Fruit fly (Drosophila melanogaster): ENCODE measurements around the gene CG5966.

CG5966 gene

DNA sequence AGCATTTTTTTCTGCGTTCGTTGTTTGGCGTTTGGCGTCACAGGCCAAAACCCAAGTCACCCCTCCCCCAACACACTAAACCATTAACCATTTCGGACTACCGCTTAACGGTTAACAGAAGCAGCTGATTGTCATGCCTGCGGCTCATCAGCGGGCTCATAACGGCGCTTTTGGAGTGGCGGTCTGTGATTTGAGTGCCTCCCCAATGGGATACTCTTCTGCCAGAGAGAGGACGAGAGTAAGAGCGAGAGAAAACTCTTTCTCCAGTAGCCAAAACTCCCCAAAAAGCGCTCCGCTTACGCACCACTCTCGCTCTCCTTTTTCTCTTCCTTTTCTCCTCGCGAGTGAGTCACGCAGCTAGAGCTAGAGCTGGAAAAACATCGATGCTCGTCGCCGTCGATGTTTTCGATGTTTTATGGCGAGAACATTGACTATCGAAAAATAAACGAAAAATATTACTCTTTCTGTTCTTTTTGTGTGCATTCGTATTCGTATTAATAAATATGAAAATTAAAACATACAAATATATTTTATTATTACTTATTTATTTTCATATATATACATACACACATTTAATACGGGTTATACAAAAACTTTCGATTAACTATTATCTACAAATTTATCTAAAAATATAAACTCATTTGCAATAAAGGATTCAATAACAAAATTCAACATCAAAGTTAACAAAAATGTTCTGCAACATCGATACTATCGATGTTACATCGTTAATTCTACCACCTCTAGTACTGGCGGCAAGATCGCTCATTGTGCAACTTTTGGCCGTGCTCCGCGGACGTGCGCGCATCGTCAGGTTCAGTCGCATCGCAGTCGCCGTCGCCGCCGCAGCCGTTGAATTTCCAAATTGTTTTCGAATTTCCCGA is 22.8 kb upstream of the CG5966 start, which contains the start of gene Grip:
TSS of gene Grip (plus strand) at position 763 of the 881 bp plus-strand sequence.
- no peak for TF ChIP-seq Dll (optimal IDR thresholded peaks at IDR 0.05)
- no peak for TF ChIP-seq pan (optimal IDR thresholded peaks at IDR 0.05)
- no peak for TF ChIP-seq psq (optimal IDR thresholded peaks at IDR 0.05)
- TF ChIP-seq CG8478 (optimal IDR thresholded peaks at IDR 0.05): no peak
- TF ChIP-seq EcR (GFP tag; optimal IDR thresholded peaks at IDR 0.05): no peak
- TF ChIP-seq usp (GFP tag; optimal IDR thresholded peaks at IDR 0.05): no peak

DNA sequence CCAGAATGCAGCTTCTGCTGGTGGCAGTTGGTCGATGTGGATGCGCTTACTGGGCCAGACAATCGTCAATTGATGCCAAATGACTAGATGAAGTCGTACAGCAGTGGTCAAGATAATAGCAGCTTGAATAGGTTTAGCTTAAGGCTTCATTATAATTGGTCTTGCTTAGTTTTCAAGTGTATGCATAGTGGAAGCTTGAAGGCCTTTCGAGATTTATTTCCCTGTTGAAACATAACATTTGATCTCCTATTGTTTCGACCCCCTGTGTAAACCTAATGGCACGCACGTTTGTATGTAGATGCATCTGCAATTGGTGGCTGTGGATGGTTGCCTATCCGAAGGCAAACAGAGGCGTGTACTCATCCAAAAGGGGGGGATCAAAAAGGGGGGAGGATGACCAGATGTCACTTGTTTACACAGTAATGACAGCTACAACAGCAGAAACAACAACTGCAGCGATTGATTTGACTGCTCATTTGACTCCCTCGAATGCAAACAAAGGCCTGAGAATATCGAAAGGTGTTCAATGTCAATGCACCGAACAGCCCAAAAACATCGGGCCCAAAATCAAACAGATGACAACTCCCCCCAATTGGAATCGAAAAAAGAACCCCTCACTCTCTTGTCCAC is 20.4 kb upstream of the CG5966 start:
- no peak for TF ChIP-seq CG8478 (optimal IDR thresholded peaks at IDR 0.05)
- TF ChIP-seq usp (GFP tag; optimal IDR thresholded peaks at IDR 0.05): no peak
- no peak for TF ChIP-seq EcR (GFP tag; optimal IDR thresholded peaks at IDR 0.05)
- no peak for TF ChIP-seq pan (optimal IDR thresholded peaks at IDR 0.05)
- no peak for TF ChIP-seq psq (optimal IDR thresholded peaks at IDR 0.05)
- TF ChIP-seq Dll (optimal IDR thresholded peaks at IDR 0.05): no peak

dm6 chrX:5969860-5970665 is 18.5 kb upstream of the CG5966 start:
- no peak for TF ChIP-seq usp (GFP tag; optimal IDR thresholded peaks at IDR 0.05)
- no peak for TF ChIP-seq Dll (optimal IDR thresholded peaks at IDR 0.05)
- TF ChIP-seq psq (optimal IDR thresholded peaks at IDR 0.05): no peak
- no peak for TF ChIP-seq pan (optimal IDR thresholded peaks at IDR 0.05)
- no peak for TF ChIP-seq EcR (GFP tag; optimal IDR thresholded peaks at IDR 0.05)
- no peak for TF ChIP-seq CG8478 (optimal IDR thresholded peaks at IDR 0.05)

DNA sequence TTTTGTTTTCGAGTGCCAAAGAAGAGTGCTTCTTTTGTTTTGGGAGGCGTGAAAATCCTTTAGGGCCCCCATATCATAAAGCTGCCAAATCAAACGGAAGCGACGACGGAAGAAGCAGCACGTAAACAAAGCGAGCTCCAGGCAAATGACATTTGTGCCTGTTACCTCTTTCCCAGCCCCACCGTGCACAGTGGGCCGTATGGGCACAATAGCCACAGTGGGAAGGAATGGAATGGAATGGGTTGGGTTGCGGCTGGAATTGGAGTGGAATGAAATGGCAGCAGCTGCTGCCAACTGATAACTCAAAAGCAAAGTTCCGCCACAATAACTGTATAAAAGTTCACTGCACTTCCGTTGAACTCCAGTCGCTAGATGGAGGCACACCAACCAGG is 17.9 kb upstream of the CG5966 start:
- TF ChIP-seq Dll (optimal IDR thresholded peaks at IDR 0.05) (no peak), usp (GFP tag; optimal IDR thresholded peaks at IDR 0.05) (no peak), pan (optimal IDR thresholded peaks at IDR 0.05) (no peak), EcR (GFP tag; optimal IDR thresholded peaks at IDR 0.05) (no peak), CG8478 (optimal IDR thresholded peaks at IDR 0.05) (no peak), psq (optimal IDR thresholded peaks at IDR 0.05) (no peak)

dm6 chrX:5972030-5972429 is 16.6 kb upstream of the CG5966 start:
- TF ChIP-seq EcR (GFP tag; optimal IDR thresholded peaks at IDR 0.05): no peak
- TF ChIP-seq CG8478 (optimal IDR thresholded peaks at IDR 0.05): no peak
- TF ChIP-seq psq (optimal IDR thresholded peaks at IDR 0.05): no peak
- TF ChIP-seq usp (GFP tag; optimal IDR thresholded peaks at IDR 0.05): no peak
- no peak for TF ChIP-seq Dll (optimal IDR thresholded peaks at IDR 0.05)
- no peak for TF ChIP-seq pan (optimal IDR thresholded peaks at IDR 0.05)

- TF ChIP-seq EcR (GFP tag; optimal IDR thresholded peaks at IDR 0.05) (no peak), Dll (optimal IDR thresholded peaks at IDR 0.05) (no peak)
Observed at dm6 chrX:5973389-5974025, 15.1 kb upstream of the CG5966 start.

DNA sequence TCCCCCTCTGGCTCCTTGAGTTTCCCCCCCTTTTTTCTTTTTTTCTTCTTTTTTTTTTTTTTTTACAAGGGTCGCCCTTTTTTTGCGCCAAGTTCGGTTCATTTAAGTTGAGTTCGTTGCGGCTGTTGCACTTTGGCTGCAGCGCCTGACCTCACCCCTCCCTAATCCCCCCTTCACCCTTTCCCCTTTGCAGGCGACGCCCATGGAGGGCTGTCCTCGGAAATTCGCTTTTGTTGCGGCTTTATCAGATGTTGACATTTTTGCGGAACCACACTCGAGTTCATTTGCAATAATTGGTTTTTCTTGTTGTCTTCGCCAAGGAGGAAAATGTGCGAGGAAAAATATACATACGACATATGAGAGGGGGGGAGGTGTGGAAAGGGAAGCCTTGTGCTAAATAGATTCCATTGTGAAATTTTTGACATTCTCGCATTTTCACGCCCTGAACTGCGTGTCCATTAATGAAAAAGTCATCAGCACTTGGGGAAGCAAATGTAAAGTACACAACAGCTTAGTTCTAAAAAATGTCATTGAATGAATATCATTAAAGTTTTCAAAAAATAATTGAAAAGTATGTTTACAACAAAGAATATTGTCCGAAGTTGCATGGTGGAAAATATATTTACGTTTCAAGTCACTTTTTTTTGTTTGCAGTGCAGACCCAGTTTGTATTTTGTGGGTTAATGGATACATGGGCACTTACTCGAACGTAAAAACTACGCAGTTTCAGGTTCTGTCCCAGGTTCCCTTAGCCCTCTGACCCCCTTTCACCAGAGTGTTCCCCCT is 14.0 kb upstream of the CG5966 start:
- TF ChIP-seq Dll (optimal IDR thresholded peaks at IDR 0.05): no peak
- TF ChIP-seq CG8478 (optimal IDR thresholded peaks at IDR 0.05): no peak
- TF ChIP-seq EcR (GFP tag; optimal IDR thresholded peaks at IDR 0.05): no peak
- TF ChIP-seq pan (optimal IDR thresholded peaks at IDR 0.05): no peak
- TF ChIP-seq psq (optimal IDR thresholded peaks at IDR 0.05): no peak
- no peak for TF ChIP-seq usp (GFP tag; optimal IDR thresholded peaks at IDR 0.05)

DNA sequence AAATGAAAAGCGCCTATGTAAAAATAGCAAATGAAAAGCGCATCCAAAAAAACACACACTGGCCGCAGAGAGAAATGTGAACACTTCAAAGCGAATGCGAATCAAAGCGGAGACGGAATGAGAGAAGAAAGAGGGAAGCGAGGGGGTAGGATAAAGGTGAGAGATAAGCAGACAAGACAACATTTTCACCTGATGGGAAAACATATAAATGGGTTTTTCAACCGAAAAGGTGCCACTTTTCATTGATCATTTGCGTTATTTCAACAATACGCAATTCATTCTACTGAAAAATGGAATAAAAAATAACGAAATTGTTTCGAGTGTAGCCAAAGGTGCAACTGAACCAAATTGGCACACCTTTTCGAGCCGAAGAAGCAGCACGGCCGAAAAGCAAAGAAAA is 11.5 kb upstream of the CG5966 start:
- TF ChIP-seq CG8478 (optimal IDR thresholded peaks at IDR 0.05) (no peak), psq (optimal IDR thresholded peaks at IDR 0.05) (no peak), pan (optimal IDR thresholded peaks at IDR 0.05) (no peak), usp (GFP tag; optimal IDR thresholded peaks at IDR 0.05) (no peak), EcR (GFP tag; optimal IDR thresholded peaks at IDR 0.05) (no peak), Dll (optimal IDR thresholded peaks at IDR 0.05) (no peak)

DNA sequence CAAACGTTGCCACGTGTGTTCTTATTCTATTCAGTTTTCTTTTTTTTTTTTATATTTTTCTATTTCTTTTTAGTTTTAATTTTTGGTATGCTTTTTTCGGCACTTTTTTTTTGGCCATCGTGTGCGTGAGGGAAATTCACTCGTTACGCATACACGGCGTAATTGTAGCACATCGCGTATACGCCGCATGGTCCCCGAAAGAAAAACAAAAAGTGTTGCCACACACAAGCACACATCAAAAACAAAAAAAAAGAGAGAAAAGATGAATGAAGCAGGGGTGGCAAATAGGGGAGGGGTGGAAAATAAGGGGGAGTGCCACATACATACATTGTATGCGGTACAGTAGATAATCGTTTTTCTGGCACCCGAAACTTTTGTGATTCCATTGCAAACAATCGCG is 10.8 kb upstream of the CG5966 start:
- TF ChIP-seq psq (optimal IDR thresholded peaks at IDR 0.05) (no peak), Dll (optimal IDR thresholded peaks at IDR 0.05) (no peak), usp (GFP tag; optimal IDR thresholded peaks at IDR 0.05) (no peak), EcR (GFP tag; optimal IDR thresholded peaks at IDR 0.05) (no peak), pan (optimal IDR thresholded peaks at IDR 0.05) (no peak), CG8478 (optimal IDR thresholded peaks at IDR 0.05) (no peak)

DNA sequence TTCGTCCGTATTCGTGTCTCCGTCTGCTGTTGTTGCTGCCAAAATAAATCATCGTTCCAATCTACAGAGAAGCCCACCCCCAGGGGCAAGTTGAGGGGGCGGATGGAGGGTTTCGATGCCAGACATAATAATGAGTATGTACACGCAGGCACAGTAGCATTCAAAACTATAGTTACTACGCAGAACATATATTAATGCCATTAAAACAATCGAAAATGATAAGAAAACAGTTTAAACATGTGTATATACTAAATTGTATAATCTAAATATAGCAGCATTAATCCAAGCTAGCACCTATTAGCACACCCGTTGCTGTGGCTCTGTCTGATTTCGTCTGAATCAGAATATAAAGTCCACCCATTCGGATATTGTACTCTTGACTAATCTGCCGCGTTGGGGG is 7.7 kb upstream of the CG5966 start:
- no peak for TF ChIP-seq CG8478 (optimal IDR thresholded peaks at IDR 0.05)
- TF ChIP-seq Dll (optimal IDR thresholded peaks at IDR 0.05): no peak
- no peak for TF ChIP-seq usp (GFP tag; optimal IDR thresholded peaks at IDR 0.05)
- no peak for TF ChIP-seq EcR (GFP tag; optimal IDR thresholded peaks at IDR 0.05)
- no peak for TF ChIP-seq psq (optimal IDR thresholded peaks at IDR 0.05)
- TF ChIP-seq pan (optimal IDR thresholded peaks at IDR 0.05): no peak

DNA sequence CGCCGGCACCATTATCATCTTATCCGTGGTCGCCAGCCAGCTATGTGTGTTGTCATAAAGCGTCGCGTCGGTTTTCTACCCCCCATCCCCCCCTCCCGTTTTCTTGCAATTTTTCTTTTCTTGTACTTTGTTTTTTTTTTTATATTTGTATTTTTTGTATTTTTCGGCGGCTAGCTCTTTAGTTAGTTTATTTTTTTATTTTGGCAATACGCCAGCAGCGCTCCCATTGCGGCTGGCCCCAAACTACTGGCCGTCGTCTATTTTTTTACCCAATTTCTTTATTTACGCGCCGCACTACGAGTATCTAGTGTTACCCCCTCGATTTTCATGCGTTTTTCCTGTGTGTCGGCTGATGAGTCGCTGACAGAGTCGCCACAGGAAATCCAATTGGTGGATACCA is 7.2 kb upstream of the CG5966 start:
- TF ChIP-seq CG8478 (optimal IDR thresholded peaks at IDR 0.05) (no peak), usp (GFP tag; optimal IDR thresholded peaks at IDR 0.05) (no peak), psq (optimal IDR thresholded peaks at IDR 0.05) (no peak), Dll (optimal IDR thresholded peaks at IDR 0.05) (no peak), EcR (GFP tag; optimal IDR thresholded peaks at IDR 0.05) (no peak), pan (optimal IDR thresholded peaks at IDR 0.05) (no peak)
